Fruit fly (Drosophila melanogaster): Measurements from ENCODE around the gene CG9795.

DNA sequence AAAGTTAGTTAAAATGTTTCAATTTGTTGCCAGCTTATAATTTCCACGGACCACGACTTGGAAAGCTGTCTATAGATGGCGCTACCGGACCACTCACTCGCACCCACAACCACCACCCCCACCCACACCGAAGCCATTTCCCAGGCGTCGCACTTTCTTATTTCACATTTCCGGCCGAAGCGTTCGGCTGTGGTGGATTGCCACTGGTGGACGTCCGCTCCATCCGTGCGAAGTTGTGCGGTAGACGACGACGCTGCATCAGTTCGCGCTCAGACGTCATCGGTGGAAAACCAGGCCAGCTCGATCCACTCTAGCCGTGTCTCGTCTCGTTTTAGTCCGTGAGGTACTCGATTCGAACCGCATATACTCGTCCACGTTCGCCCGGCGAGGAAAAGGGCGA, 40.1 kb downstream of the CG9795 start, which contains the start of gene CG1090:
- TF ChIP-seq Pif1A (GFP tag; optimal IDR thresholded peaks at IDR 0.05) = no peak
- no peak for TF ChIP-seq Pif1B (GFP tag; optimal IDR thresholded peaks at IDR 0.05)
- no peak for TF ChIP-seq fd96Ca (GFP tag; IDR thresholded peaks at IDR 0.05)
- no peak; the same call in 1 of the 3 replicates for TF ChIP-seq CG4496 (GFP tag; IDR thresholded peaks at IDR 0.05)
- TF ChIP-seq CG17806 (tag; optimal IDR thresholded peaks at IDR 0.05) = no peak
- TF ChIP-seq CG34367 (tag; optimal IDR thresholded peaks at IDR 0.05) = no peak
- no peak for TF ChIP-seq Snoo (tag; optimal IDR thresholded peaks at IDR 0.05)
- TF ChIP-seq CG32121 (GFP tag; IDR thresholded peaks at IDR 0.05) = no peak
- no peak for TF ChIP-seq EcR (GFP tag; optimal IDR thresholded peaks at IDR 0.05)
- no peak for TF ChIP-seq D1 (tag; optimal IDR thresholded peaks at IDR 0.05)
- TF ChIP-seq CG9948 (tag; optimal IDR thresholded peaks at IDR 0.05) = no peak
- no peak for TF ChIP-seq CG8301 (tag; optimal IDR thresholded peaks at IDR 0.05)
